Fruit fly (Drosophila melanogaster): ENCODE measurements around the gene CG42322.

dm6 chr3R:20762175-20762795 lies 22.4 kb downstream of the CG42322 start, which contains the start of gene CG31195:
- TF ChIP-seq CG8478 (optimal IDR thresholded peaks at IDR 0.05) (no peak), CTCF (optimal IDR thresholded peaks at IDR 0.05) (no peak)

Measured in S2 (cell line).